Worm (Caenorhabditis elegans) whole organism, L1 larva: ENCODE data around the gene act-2.

ENCODE experiments used
- C16A3.4 ChIP-seq: fragments of 150-350 bp; optimal IDR thresholded peaks from 2 replicates; lab custom pipeline; 2014; ENCODE audit warnings: missing biosample characterization, missing genetic modification characterization
- aha-1 ChIP-seq: fragments of 150-350 bp; optimal IDR thresholded peaks from 2 replicates; lab custom pipeline; 2014; ENCODE audit warnings: missing biosample characterization, missing genetic modification characterization
- alr-1 ChIP-seq: fragments of 200-800 bp; sonication (Bioruptor generic); optimal IDR thresholded peaks from 2 replicates; lab custom pipeline; 2018; ENCODE audit warnings: borderline replicate concordance, mild to moderate bottlenecking, missing genetic modification characterization, missing compliant biosample characterization
- aly-2 ChIP-seq: fragments of 150-350 bp; optimal IDR thresholded peaks from 2 replicates; lab custom pipeline; 2014; ENCODE audit warnings: missing biosample characterization, missing genetic modification characterization
- blmp-1 ChIP-seq: fragments of 150-350 bp; optimal IDR thresholded peaks from 2 replicates; lab custom pipeline; 2014; ENCODE audit warnings: missing biosample characterization, missing genetic modification characterization
- ceh-63 ChIP-seq: fragments of 200-800 bp; sonication (Bioruptor generic); optimal IDR thresholded peaks from 2 replicates; lab custom pipeline; 2018; ENCODE audit warnings: mild to moderate bottlenecking, missing genetic modification characterization, missing compliant biosample characterization
- ceh-8 ChIP-seq: fragments of 200-800 bp; sonication (Bioruptor generic); optimal IDR thresholded peaks from 2 replicates; lab custom pipeline; 2018; ENCODE audit warnings: mild to moderate bottlenecking, missing genetic modification characterization, moderate library complexity, missing compliant biosample characterization
- ceh-82 ChIP-seq, 3 experiments: fragments of 150-350 bp in 1 of 3; sonication (generic microtip) in 2 of 3; optimal IDR thresholded peaks; 2 replicates each; lab custom pipeline; 2014 to 2017; ENCODE audit warnings: missing biosample characterization in 3 of 3, missing genetic modification characterization in 3 of 3
- ceh-90 ChIP-seq: sonication (generic microtip); optimal IDR thresholded peaks from 2 replicates; lab custom pipeline; 2016; ENCODE audit warnings: missing genetic modification characterization, missing compliant biosample characterization
- ces-1 ChIP-seq: fragments of 150-350 bp; optimal IDR thresholded peaks from 2 replicates; lab custom pipeline; 2014; ENCODE audit warnings: missing biosample characterization, missing genetic modification reagents, missing genetic modification characterization
- dpl-1 ChIP-seq, 3 experiments: fragments of 150-350 bp in 2 of 3; sonication (generic microtip) in 1 of 3; optimal IDR thresholded peaks; 2 replicates each; lab custom pipeline; 2014 to 2017; ENCODE audit warnings: missing biosample characterization in 3 of 3, missing genetic modification characterization in 3 of 3, missing genetic modification reagents in 3 of 3
- egl-27 ChIP-seq, 2 experiments: fragments of 150-350 bp in 1 of 2; sonication (generic microtip); optimal IDR thresholded peaks; 3 replicates each; lab custom pipeline; 2017 to 2018; ENCODE audit warnings: missing biosample characterization in 2 of 2, missing genetic modification characterization in 2 of 2, missing genetic modification reagents in 2 of 2
- elt-3 ChIP-seq, 6 experiments: fragments of 150-350 bp in 1 of 6; sonication (generic microtip); optimal IDR thresholded peaks; 2 replicates each; lab custom pipeline; 2017 to 2018; ENCODE audit warnings: missing biosample characterization in 6 of 6, missing genetic modification characterization in 6 of 6, inconsistent platforms in 1 of 6
- ets-5 ChIP-seq: fragments of 200-800 bp; sonication (Bioruptor generic); IDR thresholded peaks from 2 replicates; pipeline ENCODE4 v1.3.6; 2022; ENCODE audit warnings: missing genetic modification characterization, missing compliant biosample characterization
- fkh-8 ChIP-seq: sonication (generic microtip); optimal IDR thresholded peaks from 2 replicates; lab custom pipeline; 2016; ENCODE audit warnings: mild to moderate bottlenecking, missing genetic modification characterization, missing compliant biosample characterization
- grh-1 ChIP-seq: fragments of 200-800 bp; sonication (Bioruptor generic); IDR thresholded peaks from 2 replicates; pipeline ENCODE4 v1.3.6; 2022; ENCODE audit warnings: missing genetic modification reagents, missing genetic modification characterization, missing compliant biosample characterization
- hlh-17 ChIP-seq: fragments of 200-800 bp; sonication (Bioruptor generic); optimal IDR thresholded peaks from 2 replicates; lab custom pipeline; 2018; ENCODE audit warnings: missing genetic modification characterization, mild to moderate bottlenecking, missing compliant biosample characterization, moderate library complexity, borderline replicate concordance
- jun-1 ChIP-seq: fragments of 150-350 bp; optimal IDR thresholded peaks from 2 replicates; lab custom pipeline; 2014; ENCODE audit warnings: missing biosample characterization, missing genetic modification reagents, missing genetic modification characterization
- lin-13 ChIP-seq: fragments of 150-350 bp; optimal IDR thresholded peaks from 2 replicates; lab custom pipeline; 2014; ENCODE audit warnings: missing biosample characterization, missing genetic modification reagents, missing genetic modification characterization
- lin-14 ChIP-seq: fragments of 200-800 bp; sonication (Bioruptor generic); optimal IDR thresholded peaks from 2 replicates; lab custom pipeline; 2018; ENCODE audit warnings: mild to moderate bottlenecking, missing genetic modification characterization, moderate library complexity, missing compliant biosample characterization
- lin-15B ChIP-seq: fragments of 150-350 bp; sonication (generic microtip); optimal IDR thresholded peaks from 3 replicates; lab custom pipeline; 2014; ENCODE audit warnings: missing biosample characterization, missing genetic modification characterization
- lin-35 ChIP-seq, 2 experiments: fragments of 150-350 bp; optimal IDR thresholded peaks; 2 replicates each; lab custom pipeline; 2014; ENCODE audit warnings: missing biosample characterization in 2 of 2, missing genetic modification characterization in 2 of 2, missing genetic modification reagents in 2 of 2
- lir-3 ChIP-seq: sonication (generic microtip); optimal IDR thresholded peaks from 2 replicates; lab custom pipeline; 2016; ENCODE audit warnings: mild to moderate bottlenecking, missing genetic modification characterization, moderate library complexity, missing compliant biosample characterization; ENCODE audit not compliant: poor library complexity
- mdl-1 ChIP-seq, 2 experiments: fragments of 150-350 bp; optimal IDR thresholded peaks; 2 replicates each; lab custom pipeline; 2014 to 2017; ENCODE audit warnings: missing biosample characterization in 2 of 2, missing genetic modification characterization in 2 of 2, inconsistent platforms in 1 of 2
- mef-2 ChIP-seq: fragments of 150-350 bp; optimal IDR thresholded peaks from 2 replicates; lab custom pipeline; 2014; ENCODE audit warnings: missing biosample characterization, missing genetic modification characterization
- nhr-11 ChIP-seq: fragments of 150-350 bp; optimal IDR thresholded peaks from 2 replicates; lab custom pipeline; 2014; ENCODE audit warnings: missing biosample characterization, missing genetic modification characterization
- nhr-12 ChIP-seq: sonication (generic microtip); optimal IDR thresholded peaks from 2 replicates; lab custom pipeline; 2017; ENCODE audit warnings: missing biosample characterization, missing genetic modification characterization
- nhr-20 ChIP-seq: sonication (generic microtip); optimal IDR thresholded peaks from 2 replicates; lab custom pipeline; 2016; ENCODE audit warnings: mild to moderate bottlenecking, missing genetic modification characterization, missing compliant biosample characterization
- nhr-237 ChIP-seq: fragments of 150-350 bp; optimal IDR thresholded peaks from 2 replicates; lab custom pipeline; 2014; ENCODE audit warnings: missing biosample characterization, missing genetic modification characterization
- nhr-28 ChIP-seq: fragments of 150-350 bp; optimal IDR thresholded peaks from 2 replicates; lab custom pipeline; 2014; ENCODE audit warnings: missing biosample characterization, missing genetic modification characterization
- nhr-71 ChIP-seq: sonication (generic microtip); optimal IDR thresholded peaks from 2 replicates; lab custom pipeline; 2016; ENCODE audit warnings: mild to moderate bottlenecking, missing genetic modification characterization, moderate library complexity, missing compliant biosample characterization
- nhr-77 ChIP-seq: fragments of 150-350 bp; optimal IDR thresholded peaks from 2 replicates; lab custom pipeline; 2014; ENCODE audit warnings: missing biosample characterization, missing genetic modification characterization
- nhr-84 ChIP-seq: sonication (generic microtip); optimal IDR thresholded peaks from 2 replicates; lab custom pipeline; 2017; ENCODE audit warnings: missing biosample characterization, missing genetic modification characterization
- nhr-85 ChIP-seq: sonication (generic microtip); peaks from one replicate; lab custom pipeline; 2016; ENCODE audit warnings: missing genetic modification characterization, inconsistent platforms, missing compliant biosample characterization
- nhr-90 ChIP-seq: sonication (generic microtip); optimal IDR thresholded peaks from 2 replicates; lab custom pipeline; 2016; ENCODE audit warnings: mild to moderate bottlenecking, missing genetic modification characterization, missing compliant biosample characterization; ENCODE audit not compliant: poor library complexity
- pag-3 ChIP-seq: sonication (generic microtip); optimal IDR thresholded peaks from 2 replicates; lab custom pipeline; 2017; ENCODE audit warnings: missing genetic modification characterization, mild to moderate bottlenecking, missing compliant biosample characterization, antibody characterized with exemption, borderline replicate concordance; ENCODE audit not compliant: insufficient read depth
- pqm-1 ChIP-seq: sonication (generic microtip); optimal IDR thresholded peaks from 3 replicates; lab custom pipeline; 2017; ENCODE audit warnings: missing biosample characterization, missing genetic modification characterization
- rnt-1 ChIP-seq: sonication (generic microtip); optimal IDR thresholded peaks from 2 replicates; lab custom pipeline; 2016; ENCODE audit warnings: mild to moderate bottlenecking, missing genetic modification characterization, moderate library complexity, missing compliant biosample characterization
- sptf-1 ChIP-seq: fragments of 150-350 bp; optimal IDR thresholded peaks from 2 replicates; lab custom pipeline; 2014; ENCODE audit warnings: missing biosample characterization, missing genetic modification characterization
- swsn-7 ChIP-seq: sonication (generic microtip); optimal IDR thresholded peaks from 2 replicates; lab custom pipeline; 2016; ENCODE audit warnings: missing genetic modification characterization, missing compliant biosample characterization
- unc-130 ChIP-seq: fragments of 150-350 bp; optimal IDR thresholded peaks from 2 replicates; lab custom pipeline; 2017; ENCODE audit warnings: missing biosample characterization, missing genetic modification characterization, inconsistent platforms
- unc-62 ChIP-seq: fragments of 150-350 bp; optimal IDR thresholded peaks from 2 replicates; lab custom pipeline; 2014; ENCODE audit warnings: missing biosample characterization, missing genetic modification reagents, missing genetic modification characterization
- unc-86 ChIP-seq: sonication (generic microtip); optimal IDR thresholded peaks from 2 replicates; lab custom pipeline; 2016; ENCODE audit warnings: missing genetic modification characterization, missing compliant biosample characterization
- unc-98 ChIP-seq: fragments of 200-800 bp; sonication (Bioruptor generic); IDR thresholded peaks from 2 replicates; pipeline ENCODE4 v1.3.6; 2022; ENCODE audit warnings: missing genetic modification characterization, missing compliant biosample characterization
- zag-1 ChIP-seq: fragments of 150-350 bp; optimal IDR thresholded peaks from 2 replicates; lab custom pipeline; 2014; ENCODE audit warnings: missing biosample characterization, missing genetic modification characterization
- zip-4 ChIP-seq: fragments of 200-800 bp; sonication (Bioruptor generic); optimal IDR thresholded peaks from 2 replicates; lab custom pipeline; 2018; ENCODE audit warnings: mild to moderate bottlenecking, missing genetic modification characterization, moderate library complexity, missing compliant biosample characterization
- ztf-11 ChIP-seq, 2 experiments: sonication (generic microtip); optimal IDR thresholded peaks; 2 replicates each; lab custom pipeline; 2016 to 2017; ENCODE audit warnings: missing genetic modification characterization in 2 of 2, missing biosample characterization in 1 of 2, missing compliant biosample characterization in 1 of 2
- ztf-4 ChIP-seq: fragments of 150-350 bp; optimal IDR thresholded peaks from 2 replicates; lab custom pipeline; 2014; ENCODE audit warnings: missing biosample characterization, missing genetic modification characterization

Gene act-2

ce11 chrV:11076403-11076802, 1.6 kb downstream of the act-2 start (continued):
- TF ChIP-seq dpl-1 (GFP tag; optimal IDR thresholded peaks at IDR 0.05; lab: Kevin White, UChicago) (peak in 1 of 3 experiments; percentile 3), pag-3 (no peak), aly-2 (tag; lab: Kevin White, UChicago) (peak; percentile 96), lir-3 (tag; lab: Kevin White, UChicago) (no peak), unc-62 (GFP tag; lab: Kevin White, UChicago) (no peak), nhr-20 (tag; lab: Kevin White, UChicago) (peak; percentile 34), mef-2 (no peak), jun-1 (no peak), ets-5 (GFP tag; lab: Robert Waterston, UW) (no peak), swsn-7 (tag; lab: Kevin White, UChicago) (no peak), egl-27 (tag; optimal IDR thresholded peaks at IDR 0.05; lab: Kevin White, UChicago) (no peak), nhr-12 (no peak), unc-98 (GFP tag; lab: Robert Waterston, UW) (no peak), zag-1 (no peak), elt-3 (tag; optimal IDR thresholded peaks at IDR 0.05; lab: Kevin White, UChicago) (peak in 1 of 6 experiments; percentile 21), zip-4 (GFP tag; lab: Kevin White, UChicago) (no peak), lin-15B (tag; lab: Kevin White, UChicago) (no peak), C16A3.4 (tag; lab: Kevin White, UChicago) (no peak), sptf-1 (no peak), blmp-1 (tag; lab: Kevin White, UChicago) (no peak), nhr-77 (tag; lab: Kevin White, UChicago) (no peak), ceh-90 (no peak), pqm-1 (tag; lab: Kevin White, UChicago) (no peak), nhr-84 (no peak), nhr-90 (tag; lab: Kevin White, UChicago) (peak; percentile 27), nhr-237 (tag; lab: Kevin White, UChicago) (no peak), ceh-63 (GFP tag; lab: Kevin White, UChicago) (no peak), hlh-17 (GFP tag; lab: Kevin White, UChicago) (no peak), nhr-28 (tag; lab: Kevin White, UChicago) (no peak), mdl-1 (tag; optimal IDR thresholded peaks at IDR 0.05; lab: Kevin White, UChicago) (no peak), ceh-8 (no peak), nhr-85 (tag; lab: Kevin White, UChicago) (peak; percentile 44), unc-130 (tag; lab: Kevin White, UChicago) (no peak)

ce11 chrV:11076028-11076402, 1.9 kb downstream of the act-2 start:
- TF ChIP-seq ztf-4 (tag; lab: Kevin White, UChicago): peak; percentile 26
- TF ChIP-seq nhr-11 (tag; lab: Kevin White, UChicago): no peak
- TF ChIP-seq ztf-11 (tag; optimal IDR thresholded peaks at IDR 0.05; lab: Kevin White, UChicago): no peak
- peak; percentile 41 for TF ChIP-seq nhr-85 (tag; lab: Kevin White, UChicago)
- TF ChIP-seq nhr-20 (tag; lab: Kevin White, UChicago): no peak

- TF ChIP-seq swsn-7 (tag; lab: Kevin White, UChicago) (peak; percentile 26), alr-1 (tag; lab: Kevin White, UChicago) (no peak), lin-35 (GFP tag; optimal IDR thresholded peaks at IDR 0.05; lab: Kevin White, UChicago) (peak in 1 of 2 experiments; percentile 19), ets-5 (GFP tag; lab: Robert Waterston, UW) (no peak), unc-86 (peak; percentile 14), sptf-1 (no peak), ceh-82 (tag; optimal IDR thresholded peaks at IDR 0.05; lab: Kevin White, UChicago) (peak in 1 of 3 experiments; percentile 42), nhr-71 (tag; lab: Kevin White, UChicago) (peak; percentile 3), fkh-8 (tag; lab: Kevin White, UChicago) (peak; percentile 2), lin-13 (GFP tag; lab: Kevin White, UChicago) (peak; percentile 1), blmp-1 (tag; lab: Kevin White, UChicago) (peak; percentile 35), dpl-1 (GFP tag; optimal IDR thresholded peaks at IDR 0.05; lab: Kevin White, UChicago) (peak in 2 of 3 experiments; percentile 5 to 31), grh-1 (GFP tag; lab: Robert Waterston, UW) (peak; percentile 36; the same call in 1 of the 2 replicates), ces-1 (GFP tag; lab: Kevin White, UChicago) (no peak), jun-1 (no peak), aha-1 (tag; lab: Kevin White, UChicago) (no peak), rnt-1 (peak; percentile 22), lin-14 (GFP tag; lab: Kevin White, UChicago) (peak; percentile 79)
These were observed 2.5 kb downstream of the act-2 start for ce11 chrV:11075209-11076027.
